Fruit fly (Drosophila melanogaster) whole organism, embryonic: ENCODE results near the gene CG6951.

Experiments
- Atf3 ChIP-seq: fragments of 200-800 bp; sonication (Bioruptor generic); optimal IDR thresholded peaks from 3 replicates; lab custom pipeline; 2016; ENCODE audit warnings: missing biosample characterization, missing genetic modification characterization
- Bteb2 ChIP-seq: fragments of 200-800 bp; sonication (Bioruptor generic); optimal IDR thresholded peaks from 2 replicates; lab custom pipeline; 2016; ENCODE audit warnings: missing biosample characterization, missing genetic modification characterization
- C15 ChIP-seq: fragments of 200-800 bp; sonication (Bioruptor generic); IDR thresholded peaks from 3 replicates; pipeline ENCODE4 v1.3.6; 2022; ENCODE audit warnings: missing biosample characterization, missing genetic modification characterization
- CG10147 ChIP-seq: fragments of 200-800 bp; sonication (Bioruptor generic); optimal IDR thresholded peaks from 2 replicates; lab custom pipeline; 2019; ENCODE audit warnings: missing biosample characterization, mild to moderate bottlenecking, missing genetic modification characterization, moderate library complexity
- CG10959 ChIP-seq: fragments of 200-800 bp; sonication (Bioruptor generic); IDR thresholded peaks from 2 replicates; pipeline ENCODE4 v1.3.6; 2022; ENCODE audit warnings: missing biosample characterization, missing genetic modification characterization
- CG11695 ChIP-seq: fragments of 200-800 bp; sonication (Bioruptor generic); IDR thresholded peaks from 3 replicates; pipeline ENCODE4 v1.3.6; 2022; ENCODE audit warnings: missing biosample characterization, missing genetic modification characterization
- CG11723 ChIP-seq: fragments of 200-800 bp; sonication (Bioruptor generic); optimal IDR thresholded peaks from 2 replicates; lab custom pipeline; 2017; ENCODE audit warnings: missing biosample characterization, mild to moderate bottlenecking, missing genetic modification characterization
- CG13123 ChIP-seq: fragments of 200-800 bp; sonication (Bioruptor generic); optimal IDR thresholded peaks from 2 replicates; lab custom pipeline; 2016; ENCODE audit warnings: missing biosample characterization, missing genetic modification characterization
- CG13296 ChIP-seq: fragments of 200-800 bp; sonication (Bioruptor generic); optimal IDR thresholded peaks from 3 replicates; lab custom pipeline; 2018; ENCODE audit warnings: missing biosample characterization, mild to moderate bottlenecking, missing genetic modification characterization
- CG13894 ChIP-seq: fragments of 200-800 bp; sonication (Bioruptor generic); optimal IDR thresholded peaks from 3 replicates; lab custom pipeline; 2018; ENCODE audit warnings: missing biosample characterization, mild to moderate bottlenecking, missing genetic modification characterization, moderate library complexity
- CG15479 ChIP-seq: fragments of 200-800 bp; sonication (Bioruptor generic); optimal IDR thresholded peaks from 3 replicates; lab custom pipeline; 2019; ENCODE audit warnings: missing biosample characterization, mild to moderate bottlenecking, missing genetic modification characterization, moderate library complexity
- CG16813 ChIP-seq: fragments of 200-800 bp; sonication (Bioruptor generic); IDR thresholded peaks from 3 replicates; pipeline ENCODE4 v1.3.6; 2022; ENCODE audit warnings: missing biosample characterization, missing genetic modification characterization; ENCODE audit not compliant: partially characterized antibody
- CG16815 ChIP-seq: fragments of 200-800 bp; sonication (Bioruptor generic); optimal IDR thresholded peaks from 3 replicates; lab custom pipeline; 2017; ENCODE audit warnings: missing biosample characterization, mild to moderate bottlenecking, missing genetic modification characterization
- CG17612 ChIP-seq: fragments of 200-800 bp; sonication (Bioruptor generic); IDR thresholded peaks from 2 replicates; pipeline ENCODE4 v1.3.6; 2022; ENCODE audit warnings: missing biosample characterization, missing genetic modification characterization
- CG18599 ChIP-seq: fragments of 200-800 bp; sonication (Bioruptor generic); optimal IDR thresholded peaks from 3 replicates; lab custom pipeline; 2017; ENCODE audit warnings: missing biosample characterization, missing genetic modification characterization, mild to moderate bottlenecking, moderate library complexity, missing genetic modification reagents
- CG18619 ChIP-seq: fragments of 200-800 bp; sonication (Bioruptor generic); optimal IDR thresholded peaks from 3 replicates; lab custom pipeline; 2017; ENCODE audit warnings: missing biosample characterization, mild to moderate bottlenecking, missing genetic modification characterization
- CG32767 ChIP-seq: fragments of 200-800 bp; sonication (Bioruptor generic); IDR thresholded peaks from 2 replicates; pipeline ENCODE4 v1.3.6; 2022; ENCODE audit warnings: missing biosample characterization, missing genetic modification characterization
- CG4404 ChIP-seq: fragments of 200-800 bp; sonication (Bioruptor generic); IDR thresholded peaks from 2 replicates; pipeline ENCODE4 v1.3.6; 2022; ENCODE audit warnings: missing biosample characterization, missing genetic modification characterization
- CG4707 ChIP-seq: fragments of 200-800 bp; sonication (Bioruptor generic); optimal IDR thresholded peaks from 2 replicates; lab custom pipeline; 2018; ENCODE audit warnings: missing biosample characterization, mild to moderate bottlenecking, missing genetic modification characterization, moderate library complexity
- CG6854 ChIP-seq: fragments of 200-800 bp; sonication (Bioruptor generic); optimal IDR thresholded peaks from 3 replicates; lab custom pipeline; 2017; ENCODE audit warnings: missing biosample characterization, mild to moderate bottlenecking, missing genetic modification characterization
- CG7839 ChIP-seq: fragments of 200-800 bp; sonication (Bioruptor generic); optimal IDR thresholded peaks from 3 replicates; lab custom pipeline; 2018; ENCODE audit warnings: missing biosample characterization, mild to moderate bottlenecking, missing genetic modification characterization, moderate library complexity
- Dbx ChIP-seq: fragments of 200-800 bp; sonication (Bioruptor generic); IDR thresholded peaks from 3 replicates; pipeline ENCODE4 v1.3.6; 2022; ENCODE audit warnings: missing biosample characterization, missing genetic modification characterization
- ERR ChIP-seq: fragments of 200-800 bp; sonication (Bioruptor generic); optimal IDR thresholded peaks from 2 replicates; lab custom pipeline; 2016; ENCODE audit warnings: missing biosample characterization, missing genetic modification characterization
- HLHmδ ChIP-seq: fragments of 200-800 bp; sonication (Bioruptor generic); optimal IDR thresholded peaks from 2 replicates; lab custom pipeline; 2018; ENCODE audit warnings: missing biosample characterization, mild to moderate bottlenecking, missing genetic modification characterization, moderate library complexity
- Max ChIP-seq: fragments of 200-800 bp; sonication (Bioruptor generic); optimal IDR thresholded peaks from 2 replicates; lab custom pipeline; 2016; ENCODE audit warnings: missing biosample characterization, mild to moderate bottlenecking, missing genetic modification characterization
- Nf-YA ChIP-seq: fragments of 200-800 bp; sonication (Bioruptor generic); IDR thresholded peaks from 2 replicates; pipeline ENCODE4 v1.3.6; 2022; ENCODE audit warnings: missing biosample characterization, missing genetic modification characterization
- Sry-β ChIP-seq: fragments of 200-800 bp; sonication (Bioruptor generic); optimal IDR thresholded peaks from 2 replicates; lab custom pipeline; 2018; ENCODE audit warnings: missing biosample characterization, mild to moderate bottlenecking, missing genetic modification characterization, moderate library complexity
- Trl ChIP-seq, 3 experiments: fragments of >200 bp in 2 of 3; fragments of 200-800 bp in 1 of 3; sonication (Bioruptor generic) in 1 of 3; optimal IDR thresholded peaks; 2 replicates in 1 of 3; 3 replicates in 2 of 3; lab custom pipeline; 2016 to 2017; ENCODE audit warnings: missing biosample characterization in 1 of 3, missing genetic modification characterization in 1 of 3
- Usf ChIP-seq: fragments of 200-800 bp; sonication (Bioruptor generic); optimal IDR thresholded peaks from 2 replicates; lab custom pipeline; 2017; ENCODE audit warnings: missing genotype, missing biosample characterization, missing genetic modification characterization
- ci ChIP-seq: fragments of 200-800 bp; sonication (Bioruptor generic); IDR thresholded peaks from 3 replicates; pipeline ENCODE4 v1.3.6; 2022; ENCODE audit warnings: missing biosample characterization, missing genetic modification characterization
- da ChIP-seq: fragments of 200-800 bp; sonication (Bioruptor generic); optimal IDR thresholded peaks from 2 replicates; lab custom pipeline; 2016; ENCODE audit warnings: missing biosample characterization, missing genetic modification characterization
- dan ChIP-seq: fragments of 200-800 bp; sonication (Bioruptor generic); IDR thresholded peaks from 2 replicates; pipeline ENCODE4 v1.3.6; 2022; ENCODE audit warnings: missing biosample characterization, missing genetic modification characterization
- danr ChIP-seq: fragments of 200-800 bp; sonication (Bioruptor generic); IDR thresholded peaks from 2 replicates; pipeline ENCODE4 v1.3.6; 2022; ENCODE audit warnings: missing biosample characterization, missing genetic modification characterization
- disco-r ChIP-seq: fragments of 200-800 bp; sonication (Bioruptor generic); optimal IDR thresholded peaks from 2 replicates; lab custom pipeline; 2016; ENCODE audit warnings: missing biosample characterization, missing genetic modification characterization
- gt ChIP-seq: fragments of 200-800 bp; sonication (Bioruptor generic); IDR thresholded peaks from 2 replicates; pipeline ENCODE4 v1.3.6; 2022; ENCODE audit warnings: missing biosample characterization, missing genetic modification characterization
- jing ChIP-seq: fragments of 200-800 bp; sonication (Bioruptor generic); optimal IDR thresholded peaks from 2 replicates; lab custom pipeline; 2018; ENCODE audit warnings: missing biosample characterization, mild to moderate bottlenecking, missing genetic modification characterization
- kah ChIP-seq: fragments of 200-800 bp; sonication (Bioruptor generic); optimal IDR thresholded peaks from 2 replicates; lab custom pipeline; 2018; ENCODE audit warnings: missing biosample characterization, mild to moderate bottlenecking, missing genetic modification characterization
- lab ChIP-seq: fragments of 200-800 bp; sonication (Bioruptor generic); optimal IDR thresholded peaks from 3 replicates; lab custom pipeline; 2017; ENCODE audit warnings: missing biosample characterization, missing genetic modification characterization, mild to moderate bottlenecking, moderate library complexity, missing genetic modification reagents
- lbe ChIP-seq: fragments of 200-800 bp; sonication (Bioruptor generic); optimal IDR thresholded peaks from 2 replicates; lab custom pipeline; 2016; ENCODE audit warnings: missing biosample characterization, mild to moderate bottlenecking, missing genetic modification characterization
- lov ChIP-seq, 2 experiments: fragments of 200-800 bp in 1 of 2; fragments of >200 bp in 1 of 2; sonication (Bioruptor generic) in 1 of 2; IDR thresholded peaks in 1 of 2; optimal IDR thresholded peaks in 1 of 2; 2 replicates in 1 of 2; 3 replicates in 1 of 2; pipeline versions ENCODE4 v1.3.6 to Lab custom; 2017 to 2022; ENCODE audit warnings: missing biosample characterization in 1 of 2, missing genetic modification characterization in 1 of 2
- luna ChIP-seq: fragments of 200-800 bp; sonication (Bioruptor generic); optimal IDR thresholded peaks from 2 replicates; lab custom pipeline; 2016; ENCODE audit warnings: missing biosample characterization, missing genetic modification characterization
- nerfin-2 ChIP-seq: fragments of 200-800 bp; sonication (Bioruptor generic); IDR thresholded peaks from 2 replicates; pipeline ENCODE4 v1.3.6; 2022; ENCODE audit warnings: missing biosample characterization, missing genetic modification characterization; ENCODE audit not compliant: partially characterized antibody
- pan ChIP-seq, 4 experiments: fragments of >200 bp in 3 of 4; fragments of 200-800 bp in 1 of 4; sonication (Bioruptor generic) in 1 of 4; optimal IDR thresholded peaks in 3 of 4; IDR thresholded peaks in 1 of 4; 2 replicates each; pipeline versions ENCODE4 v1.3.6 to Lab custom; 2017 to 2022; ENCODE audit warnings: missing biosample characterization in 2 of 4, missing genetic modification characterization in 2 of 4, mixed read lengths in 1 of 4
- row ChIP-seq: fragments of 200-800 bp; sonication (Bioruptor generic); IDR thresholded peaks from 3 replicates; pipeline ENCODE4 v1.3.6; 2022; ENCODE audit warnings: missing biosample characterization, missing genetic modification characterization
- sim ChIP-seq: fragments of 200-800 bp; sonication (Bioruptor generic); IDR thresholded peaks from 2 replicates; pipeline ENCODE4 v1.3.6; 2022; ENCODE audit warnings: missing biosample characterization, missing genetic modification characterization
- sob ChIP-seq: fragments of 200-800 bp; sonication (Bioruptor generic); IDR thresholded peaks from 2 replicates; pipeline ENCODE4 v1.3.6; 2022; ENCODE audit warnings: missing biosample characterization, missing genetic modification characterization
- tap ChIP-seq: fragments of 200-800 bp; optimal IDR thresholded peaks from 3 replicates; lab custom pipeline; 2019; ENCODE audit warnings: missing biosample characterization, mild to moderate bottlenecking, missing genetic modification characterization, moderate library complexity
- ttk ChIP-seq: fragments of 200-800 bp; sonication (Bioruptor generic); IDR thresholded peaks from 2 replicates; pipeline ENCODE4 v2.1.2; 2022; ENCODE audit warnings: missing biosample characterization, missing genetic modification characterization
- vvl ChIP-seq: fragments of 200-800 bp; sonication (Bioruptor generic); IDR thresholded peaks from 2 replicates; pipeline ENCODE4 v1.3.6; 2022; ENCODE audit warnings: missing biosample characterization, missing genetic modification characterization

Gene CG6951

dm6 chr3L:20195875-20196274, 45.2 kb upstream of the CG6951 start (continued):
- TF ChIP-seq CG16813 (no peak), ERR (GFP tag; lab: Kevin White, UChicago) (no peak), CG7839 (tag; lab: Kevin White, UChicago) (peak; percentile 74), CG13894 (no peak), CG18599 (GFP tag; lab: Kevin White, UChicago) (peak; percentile 25), CG10147 (GFP tag; lab: Kevin White, UChicago) (peak; percentile 12), pan (optimal IDR thresholded peaks at IDR 0.05; lab: Kevin White, UChicago) (no peak), pan (GFP tag; optimal IDR thresholded peaks at IDR 0.05 in 1 of 2, IDR thresholded peaks at IDR 0.05 in 1 of 2) (peak in 1 of 2 experiments; percentile 81), CG11695 (GFP tag; lab: Robert Waterston, UW) (0 out of 3 replicates have a peak, but pooled peaks have one; percentile 7), CG17612 (GFP tag; lab: Robert Waterston, UW) (peak; percentile 19; the same call in 1 of the 2 replicates), lov (optimal IDR thresholded peaks at IDR 0.05; lab: Kevin White, UChicago) (no peak), lov (GFP tag; IDR thresholded peaks at IDR 0.05; lab: Robert Waterston, UW) (no peak), tap (tag; lab: Kevin White, UChicago) (peak; percentile 62), Dbx (GFP tag; lab: Robert Waterston, UW) (no peak), CG10959 (peak; percentile 57), Nf-YA (GFP tag; lab: Robert Waterston, UW) (peak; percentile 58; the same call in 1 of the 2 replicates), CG6854 (GFP tag; lab: Kevin White, UChicago) (no peak), gt (GFP tag; lab: Robert Waterston, UW) (no peak), CG18619 (GFP tag; lab: Kevin White, UChicago) (peak; percentile 38), Usf (GFP tag; lab: Kevin White, UChicago) (no peak), row (GFP tag; lab: Robert Waterston, UW) (peak; percentile 74), HLHmδ (GFP tag; lab: Kevin White, UChicago) (no peak), Bteb2 (GFP tag; lab: Kevin White, UChicago) (no peak), Trl (optimal IDR thresholded peaks at IDR 0.05; lab: Kevin White, UChicago) (no peak), Trl (GFP tag; optimal IDR thresholded peaks at IDR 0.05; lab: Kevin White, UChicago) (peak; percentile 47), CG4707 (GFP tag; lab: Kevin White, UChicago) (peak; percentile 41), CG11723 (GFP tag; lab: Kevin White, UChicago) (no peak), CG4404 (GFP tag; lab: Robert Waterston, UW) (no peak), vvl (GFP tag; lab: Robert Waterston, UW) (peak; percentile 80), CG15479 (GFP tag; lab: Kevin White, UChicago) (no peak), nerfin-2 (GFP tag; lab: Robert Waterston, UW) (no peak), da (GFP tag; lab: Kevin White, UChicago) (no peak), dan (GFP tag; lab: Robert Waterston, UW) (no peak), lbe (GFP tag; lab: Kevin White, UChicago) (no peak), Max (GFP tag; lab: Kevin White, UChicago) (peak; percentile 5), ttk (peak; percentile 55; the same call in 1 of the 2 replicates), ci (GFP tag; lab: Robert Waterston, UW) (peak; percentile 89), luna (no peak), Atf3 (GFP tag; lab: Kevin White, UChicago) (peak; percentile 34), C15 (GFP tag; lab: Robert Waterston, UW) (no peak), kah (GFP tag; lab: Kevin White, UChicago) (no peak), CG13296 (no peak), lab (GFP tag; lab: Kevin White, UChicago) (peak; percentile 67), CG13123 (no peak), CG16815 (GFP tag; lab: Kevin White, UChicago) (peak; percentile 0), danr (GFP tag; lab: Robert Waterston, UW) (no peak), sob (GFP tag; lab: Robert Waterston, UW) (peak; percentile 57; the same call in 1 of the 2 replicates), Sry-β (GFP tag; lab: Kevin White, UChicago) (no peak), disco-r (GFP tag; lab: Kevin White, UChicago) (no peak), sim (GFP tag; lab: Robert Waterston, UW) (no peak), jing (GFP tag; lab: Kevin White, UChicago) (peak; percentile 46), CG32767 (GFP tag; lab: Robert Waterston, UW) (peak; percentile 45; the same call in 1 of the 2 replicates)
